Worm (Caenorhabditis elegans): ENCODE results near the gene Y57G11B.5.
"Not testable (repeated sequence)": the region's sequence is repeated elsewhere in the genome, so short reads cannot be mapped to it uniquely, and the experiment has no call there.

Y57G11B.5 gene

ce11 chrIV:14551870-14552269 is 22.7 kb upstream of the Y57G11B.5 start, which contains the start of gene pals-30:
Gene pals-30 (minus strand): TSS chrIV:14551970.
- TF ChIP-seq unc-62 (GFP tag; optimal IDR thresholded peaks at IDR 0.05); nhr-67 (tag; optimal IDR thresholded peaks at IDR 0.05); ceh-28 (tag; optimal IDR thresholded peaks at IDR 0.05): not testable (repeated sequence)

ce11 chrIV:14554788-14555187 is 19.8 kb upstream of the Y57G11B.5 start, which contains the start of gene Y57G11B.6:
Gene Y57G11B.6 (minus strand): TSS chrIV:14554888.
- no peak for TF ChIP-seq nhr-23 (tag; optimal IDR thresholded peaks at IDR 0.05)
- TF ChIP-seq nhr-237 (tag; optimal IDR thresholded peaks at IDR 0.05): no peak
- TF ChIP-seq pha-4 (tag; optimal IDR thresholded peaks at IDR 0.05): no peak
- no peak for TF ChIP-seq lin-39 (tag; optimal IDR thresholded peaks at IDR 0.05)
- TF ChIP-seq mml-1 (tag; optimal IDR thresholded peaks at IDR 0.05): no peak
- TF ChIP-seq ceh-28 (tag; optimal IDR thresholded peaks at IDR 0.05): no peak
- no peak for TF ChIP-seq lsy-12 (tag; optimal IDR thresholded peaks at IDR 0.05)
- no peak for TF ChIP-seq elt-1 (tag; optimal IDR thresholded peaks at IDR 0.05)
- TF ChIP-seq fos-1 (tag; optimal IDR thresholded peaks at IDR 0.05): no peak
- no peak for TF ChIP-seq fkh-2 (tag; optimal IDR thresholded peaks at IDR 0.05)
- no peak for TF ChIP-seq nhr-77 (tag; optimal IDR thresholded peaks at IDR 0.05)
- no peak for TF ChIP-seq nhr-11 (tag; optimal IDR thresholded peaks at IDR 0.05)
- no peak for TF ChIP-seq ceh-16 (tag; optimal IDR thresholded peaks at IDR 0.05)

ce11 chrIV:14557642-14558041 is 17.0 kb upstream of the Y57G11B.5 start:
- TF ChIP-seq ZK546.5 (tag; optimal IDR thresholded peaks at IDR 0.05): no peak
- TF ChIP-seq ztf-4 (tag; optimal IDR thresholded peaks at IDR 0.05): no peak
- no peak for TF ChIP-seq lin-39 (tag; optimal IDR thresholded peaks at IDR 0.05)
- TF ChIP-seq nhr-237 (tag; optimal IDR thresholded peaks at IDR 0.05): no peak
- no peak for TF ChIP-seq jun-1 (tag; optimal IDR thresholded peaks at IDR 0.05)
- TF ChIP-seq aly-2 (tag; optimal IDR thresholded peaks at IDR 0.05): no peak
- TF ChIP-seq unc-62 (GFP tag; optimal IDR thresholded peaks at IDR 0.05): no peak
- no peak for TF ChIP-seq ama-1 (optimal IDR thresholded peaks at IDR 0.05)

ce11 chrIV:14559267-14559666 is 15.4 kb upstream of the Y57G11B.5 start:
- TF ChIP-seq eor-1 (tag; optimal IDR thresholded peaks at IDR 0.05): no peak
- TF ChIP-seq elt-2 (tag; optimal IDR thresholded peaks at IDR 0.05): peak; percentile 54
- no peak for TF ChIP-seq nhr-67 (tag; optimal IDR thresholded peaks at IDR 0.05)
- TF ChIP-seq pqm-1 (tag; optimal IDR thresholded peaks at IDR 0.05): peak; percentile 57
- peak; percentile 32 for TF ChIP-seq pha-4 (tag; optimal IDR thresholded peaks at IDR 0.05)
- no peak for TF ChIP-seq mml-1 (tag; optimal IDR thresholded peaks at IDR 0.05)

- peak; percentile 83 for TF ChIP-seq elt-2 (tag; optimal IDR thresholded peaks at IDR 0.05)
- no peak for TF ChIP-seq unc-62 (GFP tag; optimal IDR thresholded peaks at IDR 0.05)
- TF ChIP-seq pha-4 (tag; optimal IDR thresholded peaks at IDR 0.05): peak; percentile 79
- TF ChIP-seq jun-1 (tag; optimal IDR thresholded peaks at IDR 0.05): peak; percentile 15
- peak; percentile 49 for TF ChIP-seq pqm-1 (tag; optimal IDR thresholded peaks at IDR 0.05)
Measured at ce11 chrIV:14561677-14562076, 12.9 kb upstream of the Y57G11B.5 start.

ce11 chrIV:14562649-14563268 is 11.9 kb upstream of the Y57G11B.5 start:
- TF ChIP-seq fkh-10 (GFP tag; optimal IDR thresholded peaks at IDR 0.05) (no peak), nhr-12 (tag; optimal IDR thresholded peaks at IDR 0.05) (no peak), ZK546.5 (tag; optimal IDR thresholded peaks at IDR 0.05) (no peak), pha-4 (tag; optimal IDR thresholded peaks at IDR 0.05) (peak; percentile 34), nhr-28 (tag; optimal IDR thresholded peaks at IDR 0.05) (no peak), snpc-4 (tag; optimal IDR thresholded peaks at IDR 0.05) (peak; percentile 3), skn-1 (tag; optimal IDR thresholded peaks at IDR 0.05) (no peak), nhr-76 (tag; optimal IDR thresholded peaks at IDR 0.05) (no peak), elt-2 (tag; optimal IDR thresholded peaks at IDR 0.05) (peak; percentile 50), lin-39 (tag; optimal IDR thresholded peaks at IDR 0.05) (no peak), ztf-4 (tag; optimal IDR thresholded peaks at IDR 0.05) (no peak), pqm-1 (tag; optimal IDR thresholded peaks at IDR 0.05) (peak; percentile 13), aly-2 (tag; optimal IDR thresholded peaks at IDR 0.05) (no peak), mdl-1 (tag; optimal IDR thresholded peaks at IDR 0.05) (no peak), hmg-11 (tag; optimal IDR thresholded peaks at IDR 0.05) (no peak), eor-1 (tag; optimal IDR thresholded peaks at IDR 0.05) (no peak), lsy-12 (tag; optimal IDR thresholded peaks at IDR 0.05) (no peak), ama-1 (optimal IDR thresholded peaks at IDR 0.05) (no peak)
